Fruit fly (Drosophila melanogaster): Measurements from ENCODE around the gene MetRS-m.

MetRS-m gene

DNA sequence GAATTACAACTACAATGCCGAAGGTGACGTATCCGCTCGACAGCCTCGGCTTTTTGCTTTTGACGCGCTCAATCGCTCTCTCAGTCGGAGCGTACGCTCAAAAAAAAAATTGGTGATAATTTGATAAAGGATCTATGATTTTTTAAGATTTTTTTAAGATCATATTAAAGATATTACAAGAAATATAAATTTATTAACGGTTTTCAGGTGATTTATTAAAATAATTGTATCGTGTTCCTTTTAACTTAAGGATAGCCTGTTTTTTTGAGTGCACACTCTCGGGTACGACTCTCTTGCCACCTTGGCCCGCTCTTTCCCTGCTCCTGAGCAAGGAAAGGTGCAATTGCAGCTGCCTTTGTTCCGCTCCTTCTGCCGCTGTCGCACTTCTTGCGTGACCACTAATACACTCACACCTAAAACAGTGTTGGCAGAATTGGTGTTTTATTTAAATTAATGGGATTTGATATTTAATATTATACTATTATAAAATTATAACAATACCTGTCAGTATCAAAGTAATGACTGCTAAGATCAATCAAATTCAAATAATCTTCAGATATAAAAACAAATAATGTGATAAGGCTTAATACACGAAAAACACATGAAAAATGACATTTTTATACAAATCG, 18.2 kb upstream of the MetRS-m start:
- peak; percentile 96 for TF ChIP-seq fd96Ca (GFP tag; IDR thresholded peaks at IDR 0.05)
- peak; percentile 94 for TF ChIP-seq CG34367 (tag; optimal IDR thresholded peaks at IDR 0.05)
- peak; percentile 90 for TF ChIP-seq gl (tag; optimal IDR thresholded peaks at IDR 0.05)
- peak; percentile 98 for TF ChIP-seq CG15710 (tag; optimal IDR thresholded peaks at IDR 0.05)
- TF ChIP-seq rn (GFP tag; IDR thresholded peaks at IDR 0.05), result peak; percentile 96
- TF ChIP-seq Ets98B (GFP tag; IDR thresholded peaks at IDR 0.05), result peak; percentile 97
- TF ChIP-seq CG32121 (GFP tag; IDR thresholded peaks at IDR 0.05), result peak; percentile 98
- TF ChIP-seq Pif1A (GFP tag; optimal IDR thresholded peaks at IDR 0.05), result peak; percentile 96
- TF ChIP-seq CG8301 (tag; optimal IDR thresholded peaks at IDR 0.05), result peak; percentile 96
- peak; percentile 93 for TF ChIP-seq Snoo (tag; optimal IDR thresholded peaks at IDR 0.05)
- TF ChIP-seq CG17806 (tag; optimal IDR thresholded peaks at IDR 0.05), result peak; percentile 97
- peak; percentile 98 for TF ChIP-seq Pif1B (GFP tag; optimal IDR thresholded peaks at IDR 0.05)
- TF ChIP-seq CG8159 (tag; optimal IDR thresholded peaks at IDR 0.05), result peak; percentile 98
- TF ChIP-seq EcR (GFP tag; optimal IDR thresholded peaks at IDR 0.05), result peak; percentile 72
- peak; percentile 97 for TF ChIP-seq CG12605 (GFP tag; IDR thresholded peaks at IDR 0.05)
- TF ChIP-seq CG14655 (GFP tag; optimal IDR thresholded peaks at IDR 0.05), result peak; percentile 97
- TF ChIP-seq CG4496 (GFP tag; IDR thresholded peaks at IDR 0.05), result peak; percentile 97
- TF ChIP-seq CG9948 (tag; optimal IDR thresholded peaks at IDR 0.05), result peak; percentile 97
- TF ChIP-seq D1 (tag; optimal IDR thresholded peaks at IDR 0.05), result peak; percentile 97
- peak; percentile 77 for TF ChIP-seq CG10348 (GFP tag; IDR thresholded peaks at IDR 0.05)
- peak; percentile 96 for TF ChIP-seq CG13204 (GFP tag; optimal IDR thresholded peaks at IDR 0.05)

DNA sequence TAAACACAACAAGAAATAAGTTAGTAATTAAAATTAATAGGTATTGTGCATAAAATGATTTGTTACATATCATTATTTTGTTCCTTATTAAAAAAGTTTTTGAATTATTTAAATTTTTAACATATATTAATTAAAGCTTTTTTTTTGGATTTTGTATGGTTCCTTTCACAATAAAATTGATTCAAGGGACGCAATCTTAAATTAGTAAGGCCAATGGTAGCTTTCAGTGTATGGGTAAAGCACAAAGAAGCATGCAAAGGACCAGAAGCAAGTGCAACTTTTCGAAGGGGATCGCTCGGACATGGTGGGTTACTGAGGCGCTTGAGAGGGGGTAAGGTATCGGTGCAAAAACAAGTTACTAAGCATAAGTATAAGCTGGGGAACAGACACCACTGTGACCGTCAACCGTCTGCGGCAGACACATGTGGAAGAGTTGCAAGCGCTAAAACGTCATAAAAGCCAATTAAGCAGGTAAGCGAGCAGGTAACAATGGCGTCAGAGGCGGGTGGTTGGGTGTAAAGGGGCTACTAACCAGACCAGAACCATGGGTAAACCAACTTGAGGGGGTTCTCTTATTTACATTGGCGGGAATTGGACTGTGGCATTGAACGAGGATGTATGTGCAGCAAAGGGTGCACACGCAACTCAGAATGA, 15.9 kb upstream of the MetRS-m start:
- TF ChIP-seq CG13204 (GFP tag; optimal IDR thresholded peaks at IDR 0.05), result peak; percentile 32
- TF ChIP-seq EcR (GFP tag; optimal IDR thresholded peaks at IDR 0.05), result peak; percentile 51
- no peak for TF ChIP-seq Pif1A (GFP tag; optimal IDR thresholded peaks at IDR 0.05)
- TF ChIP-seq rn (GFP tag; IDR thresholded peaks at IDR 0.05), result no peak
- peak; percentile 66 for TF ChIP-seq CG17806 (tag; optimal IDR thresholded peaks at IDR 0.05)
- no peak for TF ChIP-seq CG9948 (tag; optimal IDR thresholded peaks at IDR 0.05)
- peak; percentile 76 for TF ChIP-seq CG8159 (tag; optimal IDR thresholded peaks at IDR 0.05)
- TF ChIP-seq CG10348 (GFP tag; IDR thresholded peaks at IDR 0.05), result no peak
- no peak for TF ChIP-seq CG8301 (tag; optimal IDR thresholded peaks at IDR 0.05)
- no peak for TF ChIP-seq Snoo (tag; optimal IDR thresholded peaks at IDR 0.05)
- no peak for TF ChIP-seq CG14655 (GFP tag; optimal IDR thresholded peaks at IDR 0.05)
- no peak for TF ChIP-seq Pif1B (GFP tag; optimal IDR thresholded peaks at IDR 0.05)
- TF ChIP-seq CG34367 (tag; optimal IDR thresholded peaks at IDR 0.05), result peak; percentile 52
- peak; percentile 64 for TF ChIP-seq CG15710 (tag; optimal IDR thresholded peaks at IDR 0.05)
- TF ChIP-seq fd96Ca (GFP tag; IDR thresholded peaks at IDR 0.05), result no peak
- TF ChIP-seq CG32121 (GFP tag; IDR thresholded peaks at IDR 0.05), result no peak
- no peak for TF ChIP-seq CG12605 (GFP tag; IDR thresholded peaks at IDR 0.05)
- no peak for TF ChIP-seq gl (tag; optimal IDR thresholded peaks at IDR 0.05)
- TF ChIP-seq D1 (tag; optimal IDR thresholded peaks at IDR 0.05), result no peak
- TF ChIP-seq Ets98B (GFP tag; IDR thresholded peaks at IDR 0.05), result no peak
- 0 out of 3 replicates have a peak, but pooled peaks have one; percentile 23 for TF ChIP-seq CG4496 (GFP tag; IDR thresholded peaks at IDR 0.05)

DNA sequence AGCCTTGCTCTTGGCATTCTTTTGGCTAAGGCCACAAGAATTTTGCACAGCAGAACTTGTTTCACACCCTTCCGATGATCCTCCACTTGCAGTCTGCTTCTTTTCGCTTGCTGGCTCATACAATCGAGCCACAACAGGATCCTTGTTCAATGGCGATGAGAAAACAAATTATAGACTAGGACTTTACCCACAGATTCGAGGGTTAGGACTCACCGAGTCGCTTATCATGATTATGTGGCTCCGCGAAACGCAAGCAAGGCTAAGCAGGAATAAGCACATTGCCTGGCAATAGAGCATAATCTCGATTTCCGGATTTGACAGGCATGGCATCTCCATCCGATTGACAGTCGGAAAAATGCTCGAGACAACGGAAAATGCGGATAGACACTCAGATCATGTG, 2.3 kb upstream of the MetRS-m start, which contains the start of the genes CG14839 and CG14841:
CG14839 (plus strand) TSS at position 301 of the 400 bp plus-strand sequence.
CG14841 (minus strand) TSS at position 332 of the 400 bp plus-strand sequence.
- TF ChIP-seq CG8301 (tag; optimal IDR thresholded peaks at IDR 0.05) (no peak), gl (tag; optimal IDR thresholded peaks at IDR 0.05) (no peak), EcR (GFP tag; optimal IDR thresholded peaks at IDR 0.05) (no peak), CG14655 (GFP tag; optimal IDR thresholded peaks at IDR 0.05) (no peak), Snoo (tag; optimal IDR thresholded peaks at IDR 0.05) (no peak), CG15710 (tag; optimal IDR thresholded peaks at IDR 0.05) (no peak), CG8159 (tag; optimal IDR thresholded peaks at IDR 0.05) (no peak), rn (GFP tag; IDR thresholded peaks at IDR 0.05) (no peak), Pif1B (GFP tag; optimal IDR thresholded peaks at IDR 0.05) (no peak), CG32121 (GFP tag; IDR thresholded peaks at IDR 0.05) (no peak), CG34367 (tag; optimal IDR thresholded peaks at IDR 0.05) (no peak), CG13204 (GFP tag; optimal IDR thresholded peaks at IDR 0.05) (no peak), CG10348 (GFP tag; IDR thresholded peaks at IDR 0.05) (no peak), CG9948 (tag; optimal IDR thresholded peaks at IDR 0.05) (no peak), CG17806 (tag; optimal IDR thresholded peaks at IDR 0.05) (no peak)

DNA sequence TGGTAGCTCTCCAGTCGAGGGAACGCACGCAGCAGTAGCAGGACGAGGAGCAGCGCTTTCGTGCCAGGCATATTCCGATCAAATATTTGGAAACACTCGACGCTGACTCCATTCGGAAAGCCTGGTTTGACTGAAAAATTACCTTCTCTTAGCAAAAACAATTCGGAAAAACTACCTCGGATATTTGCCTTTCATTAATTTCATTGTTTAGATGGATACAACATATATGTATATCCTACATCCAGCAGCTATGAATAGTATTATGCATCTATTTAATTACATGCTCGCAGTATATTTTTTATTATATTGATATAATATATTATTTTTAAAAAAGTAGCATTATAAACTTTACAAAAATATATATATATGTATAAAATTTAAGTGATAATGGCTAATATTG, 1.3 kb upstream of the MetRS-m start, which contains the start of gene CG14840:
CG14840 (minus strand) TSS at position 101 of the 400 bp plus-strand sequence.
- no peak for TF ChIP-seq fd96Ca (GFP tag; IDR thresholded peaks at IDR 0.05)
- TF ChIP-seq CG10348 (GFP tag; IDR thresholded peaks at IDR 0.05), result no peak
- no peak for TF ChIP-seq CG17806 (tag; optimal IDR thresholded peaks at IDR 0.05)
- TF ChIP-seq CG4496 (GFP tag; IDR thresholded peaks at IDR 0.05), result no peak
- no peak for TF ChIP-seq CG12605 (GFP tag; IDR thresholded peaks at IDR 0.05)

DNA sequence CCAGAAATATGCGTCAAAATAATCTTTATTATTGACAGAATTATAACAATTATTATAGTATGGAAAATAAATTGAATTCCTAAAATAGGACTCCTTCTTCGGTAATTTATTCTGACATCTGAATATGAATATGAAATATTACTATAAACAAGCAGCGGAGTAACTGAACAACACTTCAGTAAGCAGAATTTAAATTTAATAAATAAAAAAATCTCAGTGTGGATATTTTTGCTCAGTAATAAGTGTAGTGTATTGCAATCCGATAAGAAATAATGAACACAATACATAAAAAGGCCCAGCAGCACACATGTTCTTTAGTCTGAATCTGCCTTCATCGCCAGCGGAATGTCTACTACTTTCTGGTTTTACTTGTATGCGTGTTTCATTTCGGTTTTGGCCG, 4.0 kb downstream of the MetRS-m start, which contains the start of gene CG43179:
CG43179 (plus strand) TSS at position 301 of the 400 bp plus-strand sequence.
- TF ChIP-seq Pif1B (GFP tag; optimal IDR thresholded peaks at IDR 0.05) (no peak), Snoo (tag; optimal IDR thresholded peaks at IDR 0.05) (no peak), fd96Ca (GFP tag; IDR thresholded peaks at IDR 0.05) (no peak), CG13204 (GFP tag; optimal IDR thresholded peaks at IDR 0.05) (no peak), CG15710 (tag; optimal IDR thresholded peaks at IDR 0.05) (no peak), CG34367 (tag; optimal IDR thresholded peaks at IDR 0.05) (no peak), CG32121 (GFP tag; IDR thresholded peaks at IDR 0.05) (no peak), CG4496 (GFP tag; IDR thresholded peaks at IDR 0.05) (no peak), CG10348 (GFP tag; IDR thresholded peaks at IDR 0.05) (no peak), gl (tag; optimal IDR thresholded peaks at IDR 0.05) (no peak), CG8159 (tag; optimal IDR thresholded peaks at IDR 0.05) (no peak), D1 (tag; optimal IDR thresholded peaks at IDR 0.05) (no peak), Ets98B (GFP tag; IDR thresholded peaks at IDR 0.05) (no peak), rn (GFP tag; IDR thresholded peaks at IDR 0.05) (no peak), CG12605 (GFP tag; IDR thresholded peaks at IDR 0.05) (no peak), EcR (GFP tag; optimal IDR thresholded peaks at IDR 0.05) (no peak), Pif1A (GFP tag; optimal IDR thresholded peaks at IDR 0.05) (no peak)
